Worm (Caenorhabditis elegans): Measurements from ENCODE around the gene trpp-3.

Gene trpp-3

DNA sequence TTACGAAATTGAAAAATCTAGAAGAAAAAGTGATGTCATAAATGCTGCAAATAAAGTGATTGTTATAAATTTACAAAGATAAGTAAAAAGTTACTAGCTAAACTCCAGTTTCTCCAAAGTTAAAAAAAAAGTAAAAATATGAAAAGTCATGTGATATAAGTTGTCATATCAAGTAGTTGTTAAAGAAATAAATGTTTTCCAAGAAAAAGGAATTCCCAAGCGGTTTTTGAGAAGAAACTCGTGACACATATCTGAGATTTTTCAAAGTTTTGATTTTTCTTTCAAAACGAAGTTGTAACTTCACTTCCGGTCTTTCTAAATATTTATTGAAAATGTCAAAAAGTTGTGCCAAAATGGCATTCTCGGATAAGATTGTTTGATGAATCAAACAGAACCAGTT is 24.3 kb upstream of the trpp-3 start:
- no peak for TF ChIP-seq dao-5 (tag; optimal IDR thresholded peaks at IDR 0.05)
- no peak for TF ChIP-seq him-1 (tag; optimal IDR thresholded peaks at IDR 0.05)
- TF ChIP-seq W03F9.2 (tag; optimal IDR thresholded peaks at IDR 0.05), result no peak

DNA sequence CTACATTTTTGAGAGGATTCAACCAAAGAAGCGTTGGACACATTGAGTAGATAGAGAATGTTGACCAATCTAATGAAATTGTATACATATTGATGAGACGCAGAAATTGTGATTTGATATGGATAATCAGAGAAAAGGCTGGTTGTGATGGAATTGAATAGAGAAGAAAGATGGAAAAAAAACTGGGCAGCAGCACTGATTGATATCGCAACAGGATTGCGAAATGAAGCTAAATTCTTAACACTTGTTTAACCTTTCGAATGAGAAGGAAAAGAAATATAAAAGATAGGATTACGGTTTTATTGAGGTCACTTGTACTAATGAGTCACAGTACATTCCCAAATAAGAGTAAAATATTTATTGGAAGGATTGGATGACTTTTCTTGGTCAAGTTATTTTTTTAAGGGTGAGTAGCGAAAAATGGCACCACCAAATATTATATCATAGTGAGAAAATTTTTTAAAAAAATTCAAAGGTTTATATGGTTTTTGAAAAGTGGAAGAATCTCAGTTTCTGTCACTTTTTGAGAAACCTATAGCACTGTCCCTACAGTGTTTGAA is 23.1 kb upstream of the trpp-3 start:
- TF ChIP-seq dao-5 (tag; optimal IDR thresholded peaks at IDR 0.05) (no peak), W03F9.2 (tag; optimal IDR thresholded peaks at IDR 0.05) (no peak), him-1 (tag; optimal IDR thresholded peaks at IDR 0.05) (no peak)

DNA sequence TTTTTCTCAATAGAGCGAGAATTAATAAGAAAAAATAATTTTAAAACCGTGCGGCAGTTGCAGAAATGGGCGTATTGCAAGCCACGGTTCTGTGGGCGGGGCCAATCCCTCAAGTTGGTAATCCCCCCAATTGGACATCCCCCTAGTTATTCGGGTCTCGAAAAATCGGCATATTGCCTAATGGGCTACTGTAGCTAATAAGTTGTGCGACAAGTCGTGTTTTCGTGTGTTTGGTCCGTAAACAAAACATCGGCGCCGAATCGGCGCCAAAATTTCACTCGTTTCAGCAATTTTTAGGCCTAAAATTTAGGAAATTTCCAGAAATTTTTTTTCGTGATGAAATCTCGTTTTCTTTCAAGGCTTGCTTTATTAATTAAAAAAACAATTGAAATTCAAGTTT is 21.0 kb upstream of the trpp-3 start:
- no peak for TF ChIP-seq dao-5 (tag; optimal IDR thresholded peaks at IDR 0.05)
- TF ChIP-seq W03F9.2 (tag; optimal IDR thresholded peaks at IDR 0.05), result no peak
- no peak for TF ChIP-seq him-1 (tag; optimal IDR thresholded peaks at IDR 0.05)

DNA sequence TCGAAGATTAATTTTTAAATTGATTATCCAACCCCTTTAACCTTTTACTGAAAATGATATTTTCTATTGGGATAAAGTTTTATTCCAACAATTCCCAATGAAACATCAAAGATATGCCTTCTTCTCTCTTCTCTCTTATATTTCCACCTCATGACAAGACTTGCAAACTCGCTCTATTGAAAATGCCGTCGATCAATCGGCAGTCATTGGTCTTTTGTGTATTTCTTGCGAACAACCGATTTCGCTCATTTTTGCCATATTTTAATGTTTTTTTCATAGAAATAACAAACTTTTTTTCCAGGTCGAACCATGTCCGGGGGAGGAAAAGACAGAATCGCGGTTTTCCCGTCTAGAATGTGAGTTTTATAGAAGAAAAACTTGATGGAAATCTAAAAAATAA is 17.6 kb upstream of the trpp-3 start, which contains the start of gene vha-14:
Gene vha-14, plus strand, starts transcription at position 302 of the 400 bp plus-strand sequence.
- TF ChIP-seq W03F9.2 (tag; optimal IDR thresholded peaks at IDR 0.05), result peak; percentile 29
- TF ChIP-seq dao-5 (tag; optimal IDR thresholded peaks at IDR 0.05), result no peak

DNA sequence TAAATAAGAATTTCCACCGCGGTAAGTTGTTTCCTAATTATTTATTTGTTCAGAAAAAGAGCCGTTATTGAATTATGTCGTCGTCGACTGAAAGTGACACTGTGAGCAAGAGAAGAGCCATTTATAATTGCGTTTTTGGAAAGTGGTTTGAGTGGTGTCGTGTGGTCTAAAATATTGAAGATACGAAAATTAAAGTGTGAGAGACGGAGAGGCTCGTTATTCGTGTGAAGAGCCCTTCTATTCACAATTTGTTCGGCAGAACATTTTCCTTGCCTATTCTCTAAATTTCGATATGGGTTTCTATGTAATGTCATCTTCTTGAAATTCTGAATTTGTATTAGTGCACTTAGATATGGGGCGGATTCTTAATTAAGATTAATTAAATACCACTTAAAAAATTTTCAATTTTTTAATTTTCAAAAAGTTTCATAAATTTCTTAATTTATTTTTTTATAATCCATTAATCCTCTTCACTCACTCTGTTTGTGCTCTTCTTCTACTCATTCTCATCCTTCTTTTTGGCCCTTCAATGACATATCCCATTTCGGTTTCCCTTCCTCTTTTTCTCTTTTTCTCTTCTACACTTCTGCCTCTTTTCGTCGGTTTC is 15.5 kb upstream of the trpp-3 start:
- TF ChIP-seq dao-5 (tag; optimal IDR thresholded peaks at IDR 0.05) (peak; percentile 46), him-1 (tag; optimal IDR thresholded peaks at IDR 0.05) (no peak)

DNA sequence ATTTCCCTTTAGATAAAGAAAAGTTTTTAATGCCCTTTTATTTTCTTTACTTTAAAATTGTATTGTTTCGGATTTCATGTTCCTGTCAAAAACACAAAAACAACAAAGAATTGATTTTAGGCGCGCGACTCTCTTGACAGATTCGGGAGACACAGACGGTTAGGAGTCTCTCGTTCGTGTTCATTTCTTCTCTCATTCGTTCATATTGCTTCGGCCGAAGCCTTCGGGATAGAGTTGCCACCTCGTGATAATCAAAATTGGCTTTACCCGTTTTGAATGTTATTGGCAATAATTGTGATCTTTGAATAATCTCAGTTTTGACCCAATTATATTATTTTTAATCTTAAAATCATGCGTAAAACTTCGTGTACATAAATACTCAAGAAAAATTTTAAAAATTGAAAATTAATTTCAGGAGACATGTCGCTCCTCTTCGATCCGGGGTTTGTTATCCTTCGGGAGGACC is 14.3 kb upstream of the trpp-3 start, which contains the start of gene F55H2.5:
Gene F55H2.5, plus strand, starts transcription at position 416 of the 466 bp plus-strand sequence.
- TF ChIP-seq dao-5 (tag; optimal IDR thresholded peaks at IDR 0.05) (no peak), him-1 (tag; optimal IDR thresholded peaks at IDR 0.05) (no peak), W03F9.2 (tag; optimal IDR thresholded peaks at IDR 0.05) (no peak)

DNA sequence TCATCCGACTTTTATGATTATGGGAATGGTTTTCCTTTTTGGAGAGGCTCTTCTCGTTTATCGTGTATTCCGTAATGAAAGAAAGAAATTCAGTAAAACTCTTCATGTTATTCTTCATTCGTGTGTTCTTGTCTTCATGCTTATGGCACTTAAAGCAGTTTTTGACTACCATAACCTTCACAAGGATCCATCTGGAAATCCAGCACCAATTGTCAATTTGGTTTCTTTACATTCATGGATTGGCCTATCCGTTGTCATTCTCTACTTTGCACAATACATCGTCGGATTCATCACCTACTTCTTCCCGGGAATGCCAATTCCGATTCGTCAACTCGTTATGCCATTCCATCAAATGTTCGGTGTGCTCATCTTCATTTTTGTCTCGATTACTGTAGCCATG is 13.7 kb upstream of the trpp-3 start:
- TF ChIP-seq W03F9.2 (tag; optimal IDR thresholded peaks at IDR 0.05) (no peak), him-1 (tag; optimal IDR thresholded peaks at IDR 0.05) (no peak), dao-5 (tag; optimal IDR thresholded peaks at IDR 0.05) (no peak)

DNA sequence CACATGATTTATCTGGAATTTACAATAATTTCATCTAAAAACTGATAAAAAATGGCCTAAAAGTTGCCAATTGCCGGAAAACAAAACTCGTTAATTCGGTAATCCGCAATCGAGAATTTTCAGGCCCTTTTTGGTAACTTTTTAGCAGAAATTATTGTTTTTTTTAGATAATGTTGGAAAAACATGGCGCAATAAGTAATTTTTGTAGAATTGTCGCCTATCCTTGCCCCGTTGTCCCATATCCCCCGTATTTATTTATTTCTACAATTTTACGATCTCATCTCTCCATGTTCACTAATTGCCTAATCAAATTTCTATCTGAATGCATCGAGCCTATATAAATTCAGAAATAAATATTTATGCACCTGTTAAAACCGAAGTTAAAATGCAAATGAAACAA is 12.3 kb upstream of the trpp-3 start:
- TF ChIP-seq him-1 (tag; optimal IDR thresholded peaks at IDR 0.05) (no peak), W03F9.2 (tag; optimal IDR thresholded peaks at IDR 0.05) (no peak), dao-5 (tag; optimal IDR thresholded peaks at IDR 0.05) (no peak)

DNA sequence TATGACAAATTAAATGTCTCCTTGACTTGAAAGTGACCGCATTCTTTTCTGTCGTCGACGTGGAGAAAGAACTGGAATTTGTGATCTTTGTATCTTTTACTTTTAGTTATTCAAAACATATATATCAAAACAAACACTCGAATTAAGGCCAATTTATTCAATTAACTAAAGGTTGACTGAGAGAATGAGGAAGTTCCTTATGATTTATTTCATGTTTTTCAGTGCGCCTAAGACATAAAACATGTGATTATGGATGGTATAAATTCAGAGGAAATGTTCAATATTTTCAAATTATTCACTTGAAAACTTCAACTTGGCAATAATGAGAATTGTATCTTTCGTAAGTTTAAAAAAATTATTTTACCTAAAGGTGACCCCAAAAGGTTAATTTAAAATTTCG is 11.8 kb upstream of the trpp-3 start, which contains the start of gene F55H2.8:
Gene F55H2.8, plus strand, starts transcription at position 301 of the 400 bp plus-strand sequence.
- TF ChIP-seq him-1 (tag; optimal IDR thresholded peaks at IDR 0.05) (no peak), W03F9.2 (tag; optimal IDR thresholded peaks at IDR 0.05) (no peak), dao-5 (tag; optimal IDR thresholded peaks at IDR 0.05) (no peak)

DNA sequence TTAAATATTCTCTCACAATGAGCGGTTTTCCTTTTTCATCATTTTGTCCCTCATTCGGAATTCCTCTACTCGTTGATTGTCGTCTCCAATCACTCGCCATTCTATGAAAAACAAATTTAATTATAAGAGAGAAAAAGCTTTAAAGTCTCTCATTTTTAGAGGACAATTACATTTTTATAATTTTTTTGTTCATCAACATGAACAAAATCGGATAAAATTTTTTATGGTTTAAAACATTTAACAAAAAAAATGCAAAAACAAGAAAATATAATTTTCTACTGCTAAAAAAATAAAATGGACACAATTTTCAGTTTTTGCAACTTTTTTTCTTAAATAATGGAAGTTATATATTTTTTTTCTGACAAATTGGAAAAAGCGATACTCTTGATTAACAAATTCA is 9.2 kb upstream of the trpp-3 start, which contains the start of gene F55H2.7:
Gene F55H2.7, minus strand, starts transcription at position 101 of the 400 bp plus-strand sequence.
- TF ChIP-seq him-1 (tag; optimal IDR thresholded peaks at IDR 0.05) (no peak), dao-5 (tag; optimal IDR thresholded peaks at IDR 0.05) (no peak), W03F9.2 (tag; optimal IDR thresholded peaks at IDR 0.05) (no peak)

DNA sequence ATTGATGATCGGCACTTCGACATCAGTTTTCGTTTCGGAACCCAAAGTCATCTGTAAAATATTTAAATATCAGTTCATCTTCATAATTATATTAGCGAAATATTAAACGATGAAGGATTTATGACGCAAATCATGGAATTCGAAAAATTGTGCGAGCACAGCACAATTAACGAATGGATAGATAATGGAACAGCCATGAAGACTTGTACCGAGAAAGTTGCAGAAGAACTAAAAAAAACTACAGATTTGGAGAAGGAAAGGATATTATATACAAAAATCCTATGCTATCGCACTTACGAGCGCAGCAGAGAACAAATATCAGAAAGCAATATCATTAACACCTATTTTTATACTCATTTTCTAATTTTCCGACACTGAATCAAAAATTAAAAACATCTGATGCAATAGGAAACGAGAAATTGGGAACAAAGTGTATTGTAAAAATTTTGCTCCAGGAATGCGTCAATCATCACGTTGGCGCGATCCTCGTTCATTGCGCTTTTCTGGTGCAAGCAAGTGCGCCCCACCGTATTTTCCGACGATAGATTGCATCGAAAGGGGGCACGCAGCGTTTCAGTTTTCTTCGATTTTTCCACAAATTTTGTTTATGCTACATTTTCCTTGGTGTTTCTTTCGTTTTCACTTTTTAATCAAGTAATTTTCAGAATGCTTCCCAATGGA is 3.8 kb upstream of the trpp-3 start, which contains the start of the genes clu-1 and prp-40:
Gene clu-1, minus strand, starts transcription at position 51 of the 681 bp plus-strand sequence.
Gene prp-40, plus strand, starts transcription at position 666 of the 681 bp plus-strand sequence.
- TF ChIP-seq W03F9.2 (tag; optimal IDR thresholded peaks at IDR 0.05) (peak; percentile 95), dao-5 (tag; optimal IDR thresholded peaks at IDR 0.05) (no peak)

DNA sequence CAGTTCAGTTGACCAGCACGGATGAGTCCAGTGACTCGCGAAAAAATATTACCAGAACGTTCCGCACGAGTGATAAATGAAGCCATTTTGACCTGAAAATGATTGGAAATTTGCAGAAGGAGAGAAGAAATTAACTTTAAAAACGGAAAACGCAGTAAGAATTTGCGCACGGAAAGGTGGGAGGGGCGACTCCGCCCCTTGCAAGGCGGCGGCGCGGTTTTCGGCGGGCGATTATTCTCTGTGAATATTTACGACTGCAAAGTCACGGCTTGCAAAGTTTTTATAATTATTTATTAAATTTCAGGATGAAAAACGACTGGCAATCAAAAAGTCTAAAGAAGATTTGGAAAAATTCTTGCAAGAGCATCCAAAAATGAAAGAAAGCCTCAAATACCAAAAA is 1.8 kb upstream of the trpp-3 start, which contains the start of gene mrps-23:
Gene mrps-23, minus strand, starts transcription at position 92 of the 400 bp plus-strand sequence.
- TF ChIP-seq W03F9.2 (tag; optimal IDR thresholded peaks at IDR 0.05) (no peak), dao-5 (tag; optimal IDR thresholded peaks at IDR 0.05) (no peak), him-1 (tag; optimal IDR thresholded peaks at IDR 0.05) (no peak)

DNA sequence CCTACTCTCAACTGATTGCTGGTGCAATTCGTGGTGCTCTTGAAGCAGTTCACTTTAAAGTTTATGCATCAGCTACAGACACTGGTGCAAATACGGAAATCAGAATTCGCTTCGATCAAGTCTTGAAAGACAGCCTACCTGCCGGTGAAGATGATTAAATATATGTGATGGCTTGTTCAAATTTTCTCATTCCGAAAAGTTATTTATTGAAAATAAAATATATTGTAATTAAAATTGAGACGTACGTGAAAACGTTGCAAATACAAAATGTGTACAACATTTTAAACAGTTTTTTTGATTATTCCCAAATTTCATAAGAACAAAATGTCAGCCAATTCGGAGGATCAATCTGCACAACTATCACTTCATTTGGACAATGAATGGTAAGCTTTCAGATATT is 1.5 kb downstream of the trpp-3 start, which contains the start of gene ZK1098.6:
Gene ZK1098.6, plus strand, starts transcription at position 301 of the 400 bp plus-strand sequence.
- TF ChIP-seq him-1 (tag; optimal IDR thresholded peaks at IDR 0.05) (no peak), dao-5 (tag; optimal IDR thresholded peaks at IDR 0.05) (no peak), W03F9.2 (tag; optimal IDR thresholded peaks at IDR 0.05) (no peak)

DNA sequence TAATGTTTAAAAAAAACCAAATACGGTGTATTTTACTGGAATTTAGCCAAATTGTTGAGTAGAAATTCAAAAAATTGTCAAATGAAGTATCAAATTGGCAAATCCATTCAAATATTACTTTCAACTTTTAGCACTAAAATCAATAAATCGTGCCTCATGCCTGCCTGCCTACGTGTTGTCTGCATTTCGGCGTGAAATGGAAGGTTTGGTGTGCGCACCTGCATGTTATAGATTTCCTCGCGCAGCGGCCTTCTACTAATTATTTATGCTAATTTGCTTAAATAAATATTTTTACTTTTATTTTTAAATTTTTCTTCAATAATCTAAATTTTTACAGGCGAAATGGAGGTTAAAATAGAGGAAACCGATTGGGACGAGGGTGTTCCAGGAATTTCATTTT is 3.5 kb downstream of the trpp-3 start, which contains the start of gene ZK1098.2:
Gene ZK1098.2, plus strand, starts transcription at position 336 of the 400 bp plus-strand sequence.
- TF ChIP-seq dao-5 (tag; optimal IDR thresholded peaks at IDR 0.05), result no peak
- TF ChIP-seq W03F9.2 (tag; optimal IDR thresholded peaks at IDR 0.05), result peak; percentile 12
- no peak for TF ChIP-seq him-1 (tag; optimal IDR thresholded peaks at IDR 0.05)

All from whole organism, L4/young adult.